Worm (Caenorhabditis elegans) whole organism, mixed stage, embryonic: Measurements from ENCODE around the gene srw-42.

ENCODE experiments used
- M03D4.4 ChIP-seq: sonication (generic microtip); optimal IDR thresholded peaks from 2 replicates; lab custom pipeline; 2017; ENCODE audit warnings: mild to moderate bottlenecking, missing genetic modification characterization, missing compliant biosample characterization
- bed-3 ChIP-seq: fragments of 200-800 bp; sonication (Bioruptor generic); optimal IDR thresholded peaks from 3 replicates; lab custom pipeline; 2018; ENCODE audit warnings: mild to moderate bottlenecking, missing genetic modification characterization, moderate library complexity, missing compliant biosample characterization
- blmp-1 ChIP-seq: fragments of 150-350 bp; optimal IDR thresholded peaks from 2 replicates; lab custom pipeline; 2014; ENCODE audit warnings: missing biosample characterization, missing genetic modification characterization
- ceh-39 ChIP-seq: fragments of 150-350 bp; optimal IDR thresholded peaks from 2 replicates; lab custom pipeline; 2014; ENCODE audit warnings: missing biosample characterization, missing genetic modification characterization
- ceh-43 ChIP-seq: fragments of 200-800 bp; sonication (Bioruptor generic); optimal IDR thresholded peaks from 2 replicates; lab custom pipeline; 2018; ENCODE audit warnings: mild to moderate bottlenecking, missing genetic modification characterization, moderate library complexity, missing compliant biosample characterization
- ceh-83 ChIP-seq: fragments of 200-800 bp; sonication (Bioruptor generic); optimal IDR thresholded peaks from 2 replicates; lab custom pipeline; 2018; ENCODE audit warnings: mild to moderate bottlenecking, missing genetic modification characterization, missing compliant biosample characterization
- ces-1 ChIP-seq: fragments of 150-350 bp; optimal IDR thresholded peaks from 2 replicates; lab custom pipeline; 2014; ENCODE audit warnings: missing biosample characterization, missing genetic modification reagents, missing genetic modification characterization
- cnd-1 ChIP-seq: fragments of 200-800 bp; sonication (Bioruptor generic); optimal IDR thresholded peaks from 2 replicates; lab custom pipeline; 2018; ENCODE audit warnings: mild to moderate bottlenecking, missing genetic modification characterization, missing compliant biosample characterization
- drap-1 ChIP-seq: fragments of 200-800 bp; sonication (Bioruptor generic); optimal IDR thresholded peaks from 3 replicates; lab custom pipeline; 2018; ENCODE audit warnings: mild to moderate bottlenecking, missing genetic modification characterization, missing compliant biosample characterization
- elt-1 ChIP-seq: sonication (generic microtip); optimal IDR thresholded peaks from 2 replicates; lab custom pipeline; 2017; ENCODE audit warnings: missing genetic modification characterization, mild to moderate bottlenecking, missing compliant biosample characterization, antibody characterized with exemption, moderate library complexity, borderline replicate concordance; ENCODE audit not compliant: insufficient read depth
- elt-3 ChIP-seq: fragments of 150-350 bp; optimal IDR thresholded peaks from 2 replicates; lab custom pipeline; 2014; ENCODE audit warnings: missing biosample characterization, missing genetic modification characterization
- flh-1 ChIP-seq: fragments of 200-800 bp; sonication (Bioruptor generic); optimal IDR thresholded peaks from 2 replicates; lab custom pipeline; 2018; ENCODE audit warnings: mild to moderate bottlenecking, missing genetic modification characterization, moderate library complexity, missing compliant biosample characterization
- hlh-1 ChIP-seq: fragments of 150-350 bp; optimal IDR thresholded peaks from 2 replicates; lab custom pipeline; 2014; ENCODE audit warnings: missing biosample characterization, missing genetic modification reagents, missing genetic modification characterization
- lin-13 ChIP-seq: fragments of 150-350 bp; optimal IDR thresholded peaks from 2 replicates; lab custom pipeline; 2014; ENCODE audit warnings: missing biosample characterization, missing genetic modification characterization
- lin-32 ChIP-seq: fragments of 200-800 bp; sonication (Bioruptor generic); optimal IDR thresholded peaks from 2 replicates; lab custom pipeline; 2018; ENCODE audit warnings: mild to moderate bottlenecking, missing genetic modification characterization, missing compliant biosample characterization
- lsy-2 ChIP-seq: fragments of 150-350 bp; optimal IDR thresholded peaks from 2 replicates; lab custom pipeline; 2014; ENCODE audit warnings: missing biosample characterization, missing genetic modification characterization
- mab-5 ChIP-seq: fragments of 150-350 bp; optimal IDR thresholded peaks from 2 replicates; lab custom pipeline; 2014; ENCODE audit warnings: missing biosample characterization, missing genetic modification characterization
- mls-2 ChIP-seq: sonication (generic microtip); optimal IDR thresholded peaks from 2 replicates; lab custom pipeline; 2016; ENCODE audit warnings: mild to moderate bottlenecking, missing genetic modification characterization, moderate library complexity, missing compliant biosample characterization
- nhr-12 ChIP-seq: fragments of 150-350 bp; optimal IDR thresholded peaks from 2 replicates; lab custom pipeline; 2014; ENCODE audit warnings: missing biosample characterization, missing genetic modification characterization
- nhr-2 ChIP-seq: fragments of 150-350 bp; optimal IDR thresholded peaks from 2 replicates; lab custom pipeline; 2014; ENCODE audit warnings: missing biosample characterization, missing genetic modification characterization
- nhr-237 ChIP-seq: fragments of 150-350 bp; optimal IDR thresholded peaks from 2 replicates; lab custom pipeline; 2014; ENCODE audit warnings: missing biosample characterization, missing genetic modification characterization
- nhr-76 ChIP-seq: sonication (generic microtip); optimal IDR thresholded peaks from 2 replicates; lab custom pipeline; 2017; ENCODE audit warnings: missing biosample characterization, missing genetic modification characterization
- pha-4 ChIP-seq: fragments of 150-350 bp; optimal IDR thresholded peaks from 2 replicates; lab custom pipeline; 2018; ENCODE audit warnings: missing biosample characterization, missing genetic modification reagents, missing genetic modification characterization
- sem-2 ChIP-seq: fragments of 200-800 bp; sonication (Bioruptor generic); optimal IDR thresholded peaks from 2 replicates; lab custom pipeline; 2018; ENCODE audit warnings: mild to moderate bottlenecking, missing genetic modification characterization, missing compliant biosample characterization
- snpc-4 ChIP-seq: fragments of 150-350 bp; optimal IDR thresholded peaks from 2 replicates; lab custom pipeline; 2014; ENCODE audit warnings: missing biosample characterization, missing genetic modification characterization
- sptf-1 ChIP-seq: sonication (generic microtip); optimal IDR thresholded peaks from 2 replicates; lab custom pipeline; 2017; ENCODE audit warnings: mild to moderate bottlenecking, missing genetic modification characterization, moderate library complexity, missing compliant biosample characterization
- tbx-8 ChIP-seq: fragments of 200-800 bp; sonication (Bioruptor generic); optimal IDR thresholded peaks from 2 replicates; lab custom pipeline; 2018; ENCODE audit warnings: mild to moderate bottlenecking, missing genetic modification characterization, moderate library complexity, missing compliant biosample characterization
- unc-120 ChIP-seq: sonication (generic microtip); optimal IDR thresholded peaks from 2 replicates; lab custom pipeline; 2017; ENCODE audit warnings: missing genetic modification characterization, missing compliant biosample characterization; ENCODE audit not compliant: poor library complexity, severe bottlenecking
- unc-39 ChIP-seq: fragments of 150-350 bp; optimal IDR thresholded peaks from 2 replicates; lab custom pipeline; 2014; ENCODE audit warnings: missing biosample characterization, missing genetic modification characterization
- unc-62 ChIP-seq: fragments of 150-350 bp; optimal IDR thresholded peaks from 2 replicates; lab custom pipeline; 2014; ENCODE audit warnings: missing biosample characterization, missing genetic modification reagents, missing genetic modification characterization
- zip-8 ChIP-seq: fragments of 150-350 bp; optimal IDR thresholded peaks from 2 replicates; lab custom pipeline; 2014; ENCODE audit warnings: missing biosample characterization, missing genetic modification characterization
- ztf-11 ChIP-seq: fragments of 150-350 bp; optimal IDR thresholded peaks from 2 replicates; lab custom pipeline; 2014; ENCODE audit warnings: missing biosample characterization, missing genetic modification characterization

Gene srw-42

ce11 chrV:16683359-16683758, 10.3 kb downstream of the srw-42 start:
- TF ChIP-seq pha-4 (no peak), zip-8 (tag; lab: Kevin White, UChicago) (no peak), ztf-11 (tag; lab: Kevin White, UChicago) (no peak), sem-2 (no peak), ceh-83 (GFP tag; lab: Kevin White, UChicago) (no peak), cnd-1 (tag; lab: Kevin White, UChicago) (no peak), nhr-76 (tag; lab: Kevin White, UChicago) (no peak), unc-62 (GFP tag; lab: Kevin White, UChicago) (no peak), nhr-12 (tag; lab: Kevin White, UChicago) (no peak), M03D4.4 (tag; lab: Kevin White, UChicago) (no peak), unc-120 (tag; lab: Kevin White, UChicago) (no peak), sptf-1 (tag; lab: Kevin White, UChicago) (no peak), nhr-237 (tag; lab: Kevin White, UChicago) (no peak), bed-3 (no peak)
- TF ChIP-seq, all 35 proteins: peak for 0

- TF ChIP-seq tbx-8 (GFP tag; lab: Kevin White, UChicago) (no peak), ceh-83 (GFP tag; lab: Kevin White, UChicago) (no peak), zip-8 (tag; lab: Kevin White, UChicago) (no peak), nhr-76 (tag; lab: Kevin White, UChicago) (no peak), nhr-2 (tag; lab: Kevin White, UChicago) (no peak), ceh-39 (tag; lab: Kevin White, UChicago) (no peak), lin-32 (GFP tag; lab: Kevin White, UChicago) (no peak), M03D4.4 (tag; lab: Kevin White, UChicago) (no peak), unc-39 (tag; lab: Kevin White, UChicago) (no peak), flh-1 (no peak), bed-3 (no peak), lsy-2 (tag; lab: Kevin White, UChicago) (no peak), mab-5 (tag; lab: Kevin White, UChicago) (no peak), snpc-4 (tag; lab: Kevin White, UChicago) (no peak), mls-2 (tag; lab: Kevin White, UChicago) (no peak)
- TF ChIP-seq, all 35 proteins: peak for 0
Measured at ce11 chrV:16682886-16683285, 10.7 kb downstream of the srw-42 start, which contains the start of gene srw-36. Gene srw-36 (plus strand): TSS chrV:16683186.

ce11 chrV:16679981-16680380, 13.7 kb downstream of the srw-42 start, which contains the start of gene srw-44:
Gene srw-44 (plus strand): TSS chrV:16680281.
- TF ChIP-seq bed-3 (no peak), ceh-83 (GFP tag; lab: Kevin White, UChicago) (no peak), zip-8 (tag; lab: Kevin White, UChicago) (no peak), elt-1 (tag; lab: Kevin White, UChicago) (no peak), ceh-43 (GFP tag; lab: Kevin White, UChicago) (no peak), mls-2 (tag; lab: Kevin White, UChicago) (no peak), tbx-8 (GFP tag; lab: Kevin White, UChicago) (no peak), lsy-2 (tag; lab: Kevin White, UChicago) (no peak), elt-3 (tag; lab: Kevin White, UChicago) (no peak), M03D4.4 (tag; lab: Kevin White, UChicago) (no peak), lin-32 (GFP tag; lab: Kevin White, UChicago) (no peak), snpc-4 (tag; lab: Kevin White, UChicago) (no peak), pha-4 (no peak)
- TF ChIP-seq, all 35 proteins: peak for 0

- TF ChIP-seq ceh-83 (GFP tag; lab: Kevin White, UChicago) (no peak), cnd-1 (tag; lab: Kevin White, UChicago) (no peak), ces-1 (GFP tag; lab: Kevin White, UChicago) (no peak)
Measured at ce11 chrV:16679237-16679636, 14.4 kb downstream of the srw-42 start, which contains the start of gene srz-103. Gene srz-103 (minus strand): TSS chrV:16679337.

- TF ChIP-seq unc-39 (tag; lab: Kevin White, UChicago), result no peak
- no peak for TF ChIP-seq pha-4
- TF ChIP-seq hlh-1 (tag; lab: Kevin White, UChicago), result no peak
- no peak for TF ChIP-seq nhr-12 (tag; lab: Kevin White, UChicago)
- TF ChIP-seq mab-5 (tag; lab: Kevin White, UChicago), result no peak
- TF ChIP-seq M03D4.4 (tag; lab: Kevin White, UChicago), result no peak
- TF ChIP-seq nhr-76 (tag; lab: Kevin White, UChicago), result no peak
- TF ChIP-seq sptf-1 (tag; lab: Kevin White, UChicago), result no peak
- no peak for TF ChIP-seq lsy-2 (tag; lab: Kevin White, UChicago)
- no peak for TF ChIP-seq lin-13
- no peak for TF ChIP-seq blmp-1 (tag; lab: Kevin White, UChicago)
- TF ChIP-seq drap-1, result no peak
- no peak for TF ChIP-seq elt-1 (tag; lab: Kevin White, UChicago)
- no peak for TF ChIP-seq mls-2 (tag; lab: Kevin White, UChicago)
- TF ChIP-seq, all 35 proteins: peak for 0
Measured at ce11 chrV:16675553-16675952, 18.1 kb downstream of the srw-42 start, which contains the start of gene srz-1. Gene srz-1 (plus strand): TSS chrV:16675853.
